Worm (Caenorhabditis elegans) whole organism, early embryonic: ENCODE measurements around the gene unc-112.

Source experiments
- B0310.2 ChIP-seq: sonication (generic microtip); optimal IDR thresholded peaks from 2 replicates; lab custom pipeline; 2016; ENCODE audit warnings: mild to moderate bottlenecking, missing genetic modification characterization, missing compliant biosample characterization
- F13C5.2 ChIP-seq: sonication (generic microtip); optimal IDR thresholded peaks from 2 replicates; lab custom pipeline; 2017; ENCODE audit warnings: mild to moderate bottlenecking, missing genetic modification characterization, inconsistent platforms, missing compliant biosample characterization
- aly-1 ChIP-seq: sonication (generic microtip); optimal IDR thresholded peaks from 2 replicates; lab custom pipeline; 2016; ENCODE audit warnings: missing genetic modification characterization, missing compliant biosample characterization
- ama-1 ChIP-seq: fragments of 150-350 bp; optimal IDR thresholded peaks from 2 replicates; lab custom pipeline; 2014
- ceh-13 ChIP-seq: fragments of 200-800 bp; sonication (Bioruptor generic); optimal IDR thresholded peaks from 2 replicates; lab custom pipeline; 2018; ENCODE audit warnings: mild to moderate bottlenecking, missing genetic modification characterization, missing compliant biosample characterization
- ceh-36 ChIP-seq: sonication (generic microtip); optimal IDR thresholded peaks from 2 replicates; lab custom pipeline; 2016; ENCODE audit warnings: missing genetic modification characterization, inconsistent platforms, missing compliant biosample characterization
- ets-7 ChIP-seq: sonication (generic microtip); optimal IDR thresholded peaks from 2 replicates; lab custom pipeline; 2016; ENCODE audit warnings: missing genotype, missing genetic modification characterization, missing compliant biosample characterization
- flt-1 ChIP-seq: fragments of 200-800 bp; sonication (Bioruptor generic); IDR thresholded peaks from 2 replicates; pipeline ENCODE4 v1.3.6; 2022; ENCODE audit warnings: missing genetic modification characterization, missing compliant biosample characterization
- hmbx-1 ChIP-seq: sonication (generic microtip); optimal IDR thresholded peaks from 2 replicates; lab custom pipeline; 2016; ENCODE audit warnings: mild to moderate bottlenecking, missing genetic modification characterization, missing compliant biosample characterization
- hmg-4 ChIP-seq: fragments of 200-800 bp; sonication (Bioruptor generic); optimal IDR thresholded peaks from 2 replicates; lab custom pipeline; 2018; ENCODE audit warnings: mild to moderate bottlenecking, missing genetic modification characterization, missing compliant biosample characterization
- hnd-1 ChIP-seq: sonication (generic microtip); optimal IDR thresholded peaks from 2 replicates; lab custom pipeline; 2016; ENCODE audit warnings: missing genetic modification characterization, missing compliant biosample characterization
- pes-1 ChIP-seq: fragments of 200-800 bp; sonication (Bioruptor generic); IDR thresholded peaks from 2 replicates; pipeline ENCODE4 v1.3.6; 2022; ENCODE audit warnings: missing genetic modification reagents, missing genetic modification characterization, missing compliant biosample characterization
- scrt-1 ChIP-seq: fragments of 200-800 bp; sonication (Bioruptor generic); IDR thresholded peaks from 2 replicates; pipeline ENCODE4 v1.3.6; 2022; ENCODE audit warnings: missing genetic modification characterization, missing compliant biosample characterization
- sea-1 ChIP-seq: fragments of 200-800 bp; sonication (Bioruptor generic); conservative IDR thresholded peaks from 2 replicates; pipeline ENCODE4 v1.3.6; 2022; ENCODE audit warnings: missing genetic modification characterization, missing compliant biosample characterization
- tbx-11 ChIP-seq: fragments of 200-800 bp; sonication (Bioruptor generic); IDR thresholded peaks from 2 replicates; pipeline ENCODE4 v1.3.6; 2022; ENCODE audit warnings: missing genetic modification characterization, missing compliant biosample characterization
- tbx-37 ChIP-seq: fragments of 200-800 bp; sonication (Bioruptor generic); conservative IDR thresholded peaks from 2 replicates; pipeline ENCODE4 v1.3.6; 2022; ENCODE audit warnings: missing genetic modification reagents, missing genetic modification characterization, missing compliant biosample characterization
- tra-4 ChIP-seq: sonication (generic microtip); optimal IDR thresholded peaks from 2 replicates; lab custom pipeline; 2017; ENCODE audit warnings: missing genetic modification characterization, missing compliant biosample characterization

unc-112 gene

ce11 chrV:14712316-14712715 is 15.9 kb upstream of the unc-112 start, which contains the start of gene R08A2.5:
Gene R08A2.5, plus strand, starts transcription at chrV:14712616.
- TF ChIP-seq aly-1 (tag; lab: Kevin White, UChicago) (no peak), B0310.2 (tag; lab: Kevin White, UChicago) (no peak), flt-1 (no peak), sea-1 (GFP tag; lab: Robert Waterston, UW) (no peak), hnd-1 (tag; lab: Kevin White, UChicago) (no peak), ceh-13 (GFP tag; lab: Kevin White, UChicago) (no peak), pes-1 (GFP tag; lab: Robert Waterston, UW) (no peak), hmg-4 (GFP tag; lab: Kevin White, UChicago) (no peak), F13C5.2 (tag; lab: Kevin White, UChicago) (no peak), ets-7 (no peak), ama-1 (lab: Kevin White, UChicago) (no peak), hmbx-1 (tag; lab: Kevin White, UChicago) (no peak)

ce11 chrV:14711077-14711476 is 14.6 kb upstream of the unc-112 start, which contains the start of gene ssp-33:
Gene ssp-33, plus strand, starts transcription at chrV:14711377.
- no peak for TF ChIP-seq ama-1 (lab: Kevin White, UChicago)
- no peak for TF ChIP-seq ceh-13 (GFP tag; lab: Kevin White, UChicago)
- TF ChIP-seq ets-7: no peak
- no peak for TF ChIP-seq tbx-37 (GFP tag; lab: Robert Waterston, UW)
- TF ChIP-seq hmg-4 (GFP tag; lab: Kevin White, UChicago): no peak
- TF ChIP-seq B0310.2 (tag; lab: Kevin White, UChicago): no peak
- no peak for TF ChIP-seq tra-4 (tag; lab: Kevin White, UChicago)
- no peak for TF ChIP-seq scrt-1 (GFP tag; lab: Robert Waterston, UW)
- TF ChIP-seq aly-1 (tag; lab: Kevin White, UChicago): no peak
- no peak for TF ChIP-seq sea-1 (GFP tag; lab: Robert Waterston, UW)
- no peak for TF ChIP-seq hmbx-1 (tag; lab: Kevin White, UChicago)
- TF ChIP-seq F13C5.2 (tag; lab: Kevin White, UChicago): no peak
- no peak for TF ChIP-seq hnd-1 (tag; lab: Kevin White, UChicago)
- TF ChIP-seq tbx-11: no peak
- TF ChIP-seq ceh-36 (tag; lab: Kevin White, UChicago): no peak
- no peak for TF ChIP-seq pes-1 (GFP tag; lab: Robert Waterston, UW)
- no peak for TF ChIP-seq flt-1

DNA sequence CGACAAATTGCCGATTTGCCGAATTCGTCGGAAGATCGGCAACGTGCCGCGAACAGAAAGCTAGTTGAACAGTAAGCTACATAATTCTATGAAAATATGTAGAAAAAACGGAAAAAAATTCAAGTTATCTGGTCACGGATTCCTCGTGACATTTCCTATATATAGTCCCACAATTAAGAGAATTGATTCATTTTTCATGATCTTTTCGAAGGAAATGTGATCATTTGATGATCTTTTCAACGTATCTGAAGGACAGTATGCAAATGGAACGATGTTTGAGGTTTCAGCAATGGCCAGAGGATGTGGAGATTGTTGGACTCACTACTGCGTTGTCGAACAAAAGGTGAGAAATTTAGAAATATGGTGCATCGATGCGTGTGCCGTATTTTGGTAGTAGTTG is 11.5 kb upstream of the unc-112 start, which contains the start of gene R08A2.9:
R08A2.9 (plus strand) TSS at position 301 of the 400 bp plus-strand sequence.
- no peak for TF ChIP-seq flt-1
- TF ChIP-seq hmg-4 (GFP tag; lab: Kevin White, UChicago): no peak
- TF ChIP-seq hnd-1 (tag; lab: Kevin White, UChicago): no peak
- no peak for TF ChIP-seq sea-1 (GFP tag; lab: Robert Waterston, UW)
- no peak for TF ChIP-seq F13C5.2 (tag; lab: Kevin White, UChicago)
- no peak for TF ChIP-seq ceh-36 (tag; lab: Kevin White, UChicago)
- no peak for TF ChIP-seq tbx-37 (GFP tag; lab: Robert Waterston, UW)
- no peak for TF ChIP-seq pes-1 (GFP tag; lab: Robert Waterston, UW)
- TF ChIP-seq ama-1 (lab: Kevin White, UChicago): no peak
- no peak for TF ChIP-seq tra-4 (tag; lab: Kevin White, UChicago)
- no peak for TF ChIP-seq B0310.2 (tag; lab: Kevin White, UChicago)
- no peak for TF ChIP-seq hmbx-1 (tag; lab: Kevin White, UChicago)

DNA sequence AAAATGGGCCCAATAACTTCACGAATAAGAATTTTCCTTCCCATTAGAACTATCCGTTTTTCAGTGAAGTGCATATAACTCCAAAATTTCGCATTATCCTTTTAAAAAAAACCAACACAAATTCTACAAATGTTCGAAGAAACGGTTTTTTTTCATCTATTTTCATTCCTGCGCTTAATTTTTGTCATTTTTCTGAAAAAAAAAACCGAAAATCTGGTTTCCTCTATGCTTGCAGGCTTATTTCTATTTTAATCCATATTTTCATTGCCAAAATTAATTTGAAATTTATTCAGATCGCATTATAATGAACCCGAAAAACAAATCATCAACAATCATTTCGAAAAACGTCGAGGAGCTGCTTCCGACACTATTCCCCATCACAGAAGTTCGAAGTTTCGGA is 2.2 kb upstream of the unc-112 start, which contains the start of gene set-5:
set-5 (plus strand) TSS at position 301 of the 400 bp plus-strand sequence.
- TF ChIP-seq hmbx-1 (tag; lab: Kevin White, UChicago) (no peak), flt-1 (no peak), scrt-1 (GFP tag; lab: Robert Waterston, UW) (no peak), ceh-36 (tag; lab: Kevin White, UChicago) (no peak), hnd-1 (tag; lab: Kevin White, UChicago) (no peak), tbx-11 (no peak), hmg-4 (GFP tag; lab: Kevin White, UChicago) (no peak), tbx-37 (GFP tag; lab: Robert Waterston, UW) (no peak), tra-4 (tag; lab: Kevin White, UChicago) (no peak), aly-1 (tag; lab: Kevin White, UChicago) (no peak)

- TF ChIP-seq scrt-1 (GFP tag; lab: Robert Waterston, UW) (no peak), B0310.2 (tag; lab: Kevin White, UChicago) (no peak), hmg-4 (GFP tag; lab: Kevin White, UChicago) (no peak), aly-1 (tag; lab: Kevin White, UChicago) (no peak), hmbx-1 (tag; lab: Kevin White, UChicago) (no peak), ceh-13 (GFP tag; lab: Kevin White, UChicago) (no peak), tbx-11 (no peak), ceh-36 (tag; lab: Kevin White, UChicago) (no peak), F13C5.2 (tag; lab: Kevin White, UChicago) (no peak), sea-1 (GFP tag; lab: Robert Waterston, UW) (no peak), ets-7 (no peak), pes-1 (GFP tag; lab: Robert Waterston, UW) (no peak)
These were observed 1.6 kb upstream of the unc-112 start for ce11 chrV:14698005-14698404.

DNA sequence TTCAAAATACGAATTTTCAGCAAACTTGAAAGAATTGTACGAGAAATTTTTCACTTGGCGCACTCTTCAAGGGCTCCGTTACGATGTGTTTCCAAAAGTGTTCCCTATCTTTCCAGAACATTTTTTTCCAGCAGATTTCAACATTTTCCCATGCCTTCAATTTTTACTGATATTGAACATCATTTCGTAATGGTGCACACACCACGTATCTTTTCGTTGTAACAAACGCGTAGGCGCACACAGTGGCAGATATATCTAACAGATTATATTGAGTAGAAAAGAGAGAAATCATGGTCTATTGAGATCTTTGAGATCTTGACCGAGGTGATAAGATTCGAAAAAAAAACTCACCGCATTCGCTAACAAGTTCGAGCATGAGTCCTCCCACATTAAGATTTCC is 741 bp downstream of the unc-112 start:
- TF ChIP-seq scrt-1 (GFP tag; lab: Robert Waterston, UW) (no peak), ceh-13 (GFP tag; lab: Kevin White, UChicago) (no peak), aly-1 (tag; lab: Kevin White, UChicago) (no peak), hmg-4 (GFP tag; lab: Kevin White, UChicago) (no peak), tbx-37 (GFP tag; lab: Robert Waterston, UW) (no peak), flt-1 (no peak), F13C5.2 (tag; lab: Kevin White, UChicago) (no peak), hmbx-1 (tag; lab: Kevin White, UChicago) (no peak), tra-4 (tag; lab: Kevin White, UChicago) (no peak), ama-1 (lab: Kevin White, UChicago) (no peak), tbx-11 (no peak), hnd-1 (tag; lab: Kevin White, UChicago) (no peak), sea-1 (GFP tag; lab: Robert Waterston, UW) (no peak), pes-1 (GFP tag; lab: Robert Waterston, UW) (no peak), ets-7 (no peak), ceh-36 (tag; lab: Kevin White, UChicago) (no peak), B0310.2 (tag; lab: Kevin White, UChicago) (no peak)
